Worm (Caenorhabditis elegans) whole organism, L1 larva: ENCODE data around the gene chc-1.

Experiments
- fkh-10 ChIP-seq: sonication (generic microtip); optimal IDR thresholded peaks from 2 replicates; lab custom pipeline; 2017; ENCODE audit warnings: missing biosample characterization, missing genetic modification reagents, missing genetic modification characterization
- isw-1 ChIP-seq: fragments of 200-800 bp; sonication (Bioruptor generic); IDR thresholded peaks from 2 replicates; pipeline ENCODE4 v1.3.6; 2022; ENCODE audit warnings: missing genetic modification characterization, missing compliant biosample characterization
- jun-1 ChIP-seq: fragments of 150-350 bp; optimal IDR thresholded peaks from 2 replicates; lab custom pipeline; 2014; ENCODE audit warnings: missing biosample characterization, missing genetic modification reagents, missing genetic modification characterization
- lin-39 ChIP-seq: fragments of 150-350 bp; optimal IDR thresholded peaks from 2 replicates; lab custom pipeline; 2014; ENCODE audit warnings: missing biosample characterization, missing genetic modification reagents, missing genetic modification characterization
- nhr-84 ChIP-seq: sonication (generic microtip); optimal IDR thresholded peaks from 2 replicates; lab custom pipeline; 2017; ENCODE audit warnings: missing biosample characterization, missing genetic modification characterization
- sptf-1 ChIP-seq: fragments of 150-350 bp; optimal IDR thresholded peaks from 2 replicates; lab custom pipeline; 2014; ENCODE audit warnings: missing biosample characterization, missing genetic modification characterization
- unc-62 ChIP-seq: fragments of 150-350 bp; optimal IDR thresholded peaks from 2 replicates; lab custom pipeline; 2014; ENCODE audit warnings: missing biosample characterization, missing genetic modification reagents, missing genetic modification characterization
- xbp-1 ChIP-seq: sonication (generic microtip); optimal IDR thresholded peaks from 2 replicates; lab custom pipeline; 2016; ENCODE audit warnings: missing genetic modification characterization, missing compliant biosample characterization

chc-1 gene

ce11 chrIII:10258641-10259040 is 55.0 kb downstream of the chc-1 start, which contains the start of gene rip-1:
Gene rip-1 (minus strand): TSS chrIII:10258741.
- TF ChIP-seq nhr-84 (tag; lab: Kevin White, UChicago) (no peak), fkh-10 (no peak), jun-1 (no peak), sptf-1 (tag; lab: Kevin White, UChicago) (no peak), isw-1 (no peak), unc-62 (GFP tag; lab: Kevin White, UChicago) (no peak), lin-39 (tag; lab: Kevin White, UChicago) (no peak), xbp-1 (tag; lab: Kevin White, UChicago) (no peak)
